Worm (Caenorhabditis elegans) whole organism, L4/young adult: ENCODE measurements around the gene ZC250.2.
A peak's percentile ranks its signal among the peaks of the same experiment; 100 is the strongest.

Source experiments
- W03F9.2 ChIP-seq: fragments of 150-350 bp; optimal IDR thresholded peaks from 2 replicates; lab custom pipeline; 2014; ENCODE audit warnings: missing biosample characterization, missing genetic modification characterization
- dao-5 ChIP-seq: sonication (generic microtip); optimal IDR thresholded peaks from 2 replicates; lab custom pipeline; 2016; ENCODE audit warnings: missing genotype, missing genetic modification characterization, moderate library complexity, missing compliant biosample characterization
- him-1 ChIP-seq: sonication (generic microtip); optimal IDR thresholded peaks from 2 replicates; lab custom pipeline; 2016; ENCODE audit warnings: missing genotype, missing genetic modification reagents, missing genetic modification characterization, missing compliant biosample characterization

The ZC250.2 gene

DNA sequence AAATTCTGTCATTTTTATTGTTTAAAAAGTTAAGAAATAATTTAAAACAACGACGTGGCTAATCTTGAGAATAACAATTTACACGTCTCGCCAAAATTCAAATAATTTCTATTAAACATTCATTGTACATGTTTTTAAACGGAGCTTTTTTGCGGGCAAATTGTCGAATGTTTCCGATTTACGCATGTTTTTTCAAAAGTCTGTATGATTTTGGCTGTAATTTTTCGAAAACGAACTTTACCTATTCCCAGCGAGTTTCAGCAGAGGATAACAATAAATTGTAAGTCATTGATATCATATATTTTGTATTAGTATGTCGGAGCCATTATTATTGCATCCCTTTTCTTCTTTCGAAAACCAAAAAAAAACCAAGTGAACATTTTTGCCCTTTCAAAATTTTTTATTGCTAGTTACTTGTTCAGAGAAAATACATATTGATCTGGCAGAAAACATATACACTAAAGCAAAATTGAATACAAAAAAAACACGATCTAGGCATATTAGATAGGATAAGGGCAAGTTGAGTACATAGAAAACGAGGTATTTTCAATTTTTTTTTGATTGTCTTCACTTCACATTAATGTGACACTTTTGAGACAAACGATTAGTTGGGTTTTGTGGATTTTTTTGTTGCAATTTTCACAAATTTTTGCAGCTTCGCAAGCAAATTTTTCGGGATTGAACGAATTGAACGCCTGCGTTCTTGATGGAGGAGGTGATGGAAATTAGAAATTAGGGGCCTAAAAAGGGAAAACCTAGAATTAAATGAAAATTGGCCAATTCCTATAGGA, 46.6 kb downstream of the ZC250.2 start, which contains the start of gene F26F12.2:
F26F12.2 (minus strand) TSS at position 38 of the 791 bp plus-strand sequence.
- TF ChIP-seq him-1 (tag; lab: Kevin White, UChicago) (no peak), dao-5 (tag; lab: Kevin White, UChicago) (no peak), W03F9.2 (tag; lab: Kevin White, UChicago) (no peak)

DNA sequence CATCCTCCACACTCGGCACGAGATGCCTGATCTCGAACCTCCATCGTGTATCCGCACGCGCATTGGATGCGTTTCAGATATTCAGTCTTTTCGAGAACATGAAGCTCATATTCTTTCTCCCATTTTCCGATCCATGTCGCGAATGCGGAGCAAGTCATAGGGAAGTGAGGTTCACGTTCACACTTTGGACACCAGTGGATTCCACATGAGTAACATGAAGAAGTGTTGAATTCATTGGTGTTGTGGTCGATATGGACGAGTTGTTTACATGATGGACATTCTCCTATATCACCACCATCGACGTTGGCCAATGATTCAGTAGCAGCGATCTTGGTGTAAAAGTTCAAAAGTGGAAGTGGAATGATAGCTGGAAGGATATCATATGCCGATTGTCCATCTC, 48.8 kb downstream of the ZC250.2 start:
- no peak for TF ChIP-seq dao-5 (tag; lab: Kevin White, UChicago)
- TF ChIP-seq W03F9.2 (tag; lab: Kevin White, UChicago) = no peak
- no peak for TF ChIP-seq him-1 (tag; lab: Kevin White, UChicago)

DNA sequence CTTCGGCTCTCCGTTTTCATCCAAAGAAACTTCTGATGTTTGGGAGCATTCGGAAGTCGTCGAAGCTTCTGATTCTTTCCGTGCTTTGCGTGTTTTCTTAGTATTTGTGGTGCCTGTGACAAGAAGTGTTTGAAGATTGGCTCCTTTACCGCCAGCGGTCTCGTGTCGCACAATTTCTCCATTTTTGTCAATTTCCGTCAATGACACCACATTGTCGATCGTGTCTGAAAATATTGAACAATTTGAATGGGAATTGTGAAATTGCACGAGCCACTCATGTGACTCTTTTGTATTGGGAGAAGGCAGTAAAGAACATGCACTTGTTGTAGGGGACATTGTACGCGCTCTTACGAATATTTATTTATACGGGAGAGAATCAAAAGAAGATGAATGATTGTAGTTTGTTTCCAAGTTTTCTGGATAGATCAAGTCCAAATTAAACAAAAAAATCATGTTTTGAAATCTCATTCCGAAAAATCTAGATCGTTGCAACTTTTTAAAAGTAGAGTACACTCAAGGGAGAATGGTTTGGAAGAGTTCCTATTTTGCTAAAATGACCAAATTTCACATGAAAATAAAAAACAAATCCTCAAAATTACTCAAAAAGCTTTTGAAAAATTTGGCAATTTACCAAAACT, 50.5 kb downstream of the ZC250.2 start:
- TF ChIP-seq him-1 (tag; lab: Kevin White, UChicago) (no peak), dao-5 (tag; lab: Kevin White, UChicago) (no peak), W03F9.2 (tag; lab: Kevin White, UChicago) (no peak)

DNA sequence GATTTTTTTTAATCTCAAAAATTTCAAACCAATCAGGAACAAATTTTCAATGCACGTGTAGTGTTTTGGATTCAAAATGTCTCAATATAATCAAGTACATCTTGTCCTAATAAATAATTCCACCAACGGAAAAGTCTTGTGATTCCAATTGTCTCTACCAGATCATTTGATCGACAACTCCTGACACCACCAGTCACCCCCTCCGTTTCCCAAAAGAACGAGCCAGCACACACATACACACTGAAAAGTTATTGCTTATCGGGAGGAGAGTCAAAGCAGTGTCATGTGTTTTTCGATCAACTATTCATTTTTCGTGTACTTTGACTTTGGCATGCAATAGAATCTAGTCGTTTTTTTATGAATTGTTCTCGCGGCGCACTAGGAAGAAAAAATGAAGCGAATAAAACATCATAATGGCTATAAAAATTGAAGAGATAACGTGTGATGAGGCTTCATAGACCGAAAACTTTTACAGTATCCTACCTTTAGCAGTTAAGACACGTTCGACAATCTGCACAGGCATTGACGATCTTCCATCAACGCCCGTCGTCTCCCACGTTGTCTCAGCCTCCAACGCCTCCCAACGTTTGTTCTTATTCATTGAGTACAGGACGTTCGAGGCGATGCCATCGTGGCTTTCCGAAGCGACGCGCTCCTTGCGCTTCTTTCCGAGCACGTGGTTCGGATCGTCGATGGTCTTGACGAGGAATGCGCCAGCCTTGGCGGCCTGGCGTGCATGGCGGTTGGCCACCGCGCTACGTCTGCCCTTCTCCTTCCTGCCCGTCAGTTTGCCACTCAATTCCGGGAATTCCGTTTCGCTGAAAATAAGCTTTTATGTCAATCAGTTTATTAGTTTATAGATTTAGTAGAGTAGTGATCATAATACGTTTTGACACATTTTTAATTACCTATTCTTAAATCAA, 51.5 kb downstream of the ZC250.2 start:
- no peak for TF ChIP-seq him-1 (tag; lab: Kevin White, UChicago)
- no peak for TF ChIP-seq W03F9.2 (tag; lab: Kevin White, UChicago)
- no peak for TF ChIP-seq dao-5 (tag; lab: Kevin White, UChicago)

DNA sequence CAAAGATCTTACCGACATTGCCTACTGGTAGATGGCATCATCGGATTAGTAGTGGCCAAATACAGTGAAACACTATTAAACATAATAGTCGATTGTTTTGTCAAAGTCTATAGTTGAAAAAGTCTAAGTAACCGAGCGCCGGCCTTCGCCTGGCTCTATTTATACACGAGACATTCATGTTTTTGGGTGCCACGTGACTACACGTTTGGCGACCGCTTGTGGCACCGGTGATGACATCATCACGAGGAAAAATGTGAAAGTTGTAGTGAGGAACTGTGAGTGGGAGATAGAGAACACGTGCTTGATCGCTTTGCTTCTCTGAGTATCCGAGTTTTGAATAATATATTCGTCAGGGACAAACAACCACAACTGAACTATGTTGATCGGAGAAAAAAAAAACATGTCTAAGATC, 52.2 kb downstream of the ZC250.2 start:
- TF ChIP-seq W03F9.2 (tag; lab: Kevin White, UChicago) = peak; percentile 28
- TF ChIP-seq him-1 (tag; lab: Kevin White, UChicago) = peak; percentile 21
- no peak for TF ChIP-seq dao-5 (tag; lab: Kevin White, UChicago)
